Fruit fly (Drosophila melanogaster): ENCODE results near the gene RpS3.

- no peak for TF ChIP-seq CTCF (optimal IDR thresholded peaks at IDR 0.05)
- no peak for TF ChIP-seq CG8478 (optimal IDR thresholded peaks at IDR 0.05)
Observed at dm6 chr3R:23365028-23365427, 6.4 kb downstream of the RpS3 start.

All from S2 (cell line).